Worm (Caenorhabditis elegans) whole organism, early embryonic: ENCODE measurements around the gene Y32B12B.2.

Experiments used
- B0310.2 ChIP-seq: sonication (generic microtip); optimal IDR thresholded peaks from 2 replicates; lab custom pipeline; 2016; ENCODE audit warnings: mild to moderate bottlenecking, missing genetic modification characterization, missing compliant biosample characterization
- ama-1 ChIP-seq: fragments of 150-350 bp; optimal IDR thresholded peaks from 2 replicates; lab custom pipeline; 2014
- ets-7 ChIP-seq: sonication (generic microtip); optimal IDR thresholded peaks from 2 replicates; lab custom pipeline; 2016; ENCODE audit warnings: missing genotype, missing genetic modification characterization, missing compliant biosample characterization
- flt-1 ChIP-seq: fragments of 200-800 bp; sonication (Bioruptor generic); IDR thresholded peaks from 2 replicates; pipeline ENCODE4 v1.3.6; 2022; ENCODE audit warnings: missing genetic modification characterization, missing compliant biosample characterization
- sea-1 ChIP-seq: fragments of 200-800 bp; sonication (Bioruptor generic); conservative IDR thresholded peaks from 2 replicates; pipeline ENCODE4 v1.3.6; 2022; ENCODE audit warnings: missing genetic modification characterization, missing compliant biosample characterization
- tra-4 ChIP-seq: sonication (generic microtip); optimal IDR thresholded peaks from 2 replicates; lab custom pipeline; 2017; ENCODE audit warnings: missing genetic modification characterization, missing compliant biosample characterization

ce11 chrV:16550680-16551079 is 12.5 kb downstream of the Y32B12B.2 start, which contains the start of gene srbc-65:
- TF ChIP-seq tra-4 (tag; lab: Kevin White, UChicago) (no peak), ets-7 (tag; lab: Kevin White, UChicago) (no peak), ama-1 (lab: Kevin White, UChicago) (no peak), sea-1 (GFP tag; lab: Robert Waterston, UW) (no peak), B0310.2 (tag; lab: Kevin White, UChicago) (no peak), flt-1 (GFP tag; lab: Robert Waterston, UW) (no peak)
